Worm (Caenorhabditis elegans): Measurements from ENCODE around the gene T23F11.11.

T23F11.11 gene

ce11 chrIII:4668073-4668472 lies 3.3 kb downstream of the T23F11.11 start:
- peak; percentile 35 for TF ChIP-seq elt-2 (tag; optimal IDR thresholded peaks at IDR 0.05)
- TF ChIP-seq nhr-232 (tag; optimal IDR thresholded peaks at IDR 0.05) = no peak
- peak; percentile 7 for TF ChIP-seq T23F11.4 (GFP tag; optimal IDR thresholded peaks at IDR 0.05)
- TF ChIP-seq ahr-1 (tag; optimal IDR thresholded peaks at IDR 0.05) = no peak

ce11 chrIII:4666753-4667400 lies 4.5 kb downstream of the T23F11.11 start:
- TF ChIP-seq lin-11 (tag; optimal IDR thresholded peaks at IDR 0.05) = no peak
- peak; percentile 71 for TF ChIP-seq ceh-19 (GFP tag; optimal IDR thresholded peaks at IDR 0.05)
- no peak for TF ChIP-seq K02D7.2 (tag; optimal IDR thresholded peaks at IDR 0.05)
- no peak for TF ChIP-seq ceh-9 (tag; optimal IDR thresholded peaks at IDR 0.05)
- peak; percentile 63 for TF ChIP-seq ref-2 (tag; optimal IDR thresholded peaks at IDR 0.05)
- TF ChIP-seq lim-6 (tag; optimal IDR thresholded peaks at IDR 0.05) = no peak
- peak; percentile 49 for TF ChIP-seq ceh-6 (GFP tag; optimal IDR thresholded peaks at IDR 0.05)
- no peak for TF ChIP-seq unc-86 (tag; optimal IDR thresholded peaks at IDR 0.05)
- TF ChIP-seq elt-4 (tag; optimal IDR thresholded peaks at IDR 0.05) = no peak
- TF ChIP-seq gmeb-2 (tag; optimal IDR thresholded peaks at IDR 0.05) = no peak
- no peak for TF ChIP-seq sox-4 (tag; optimal IDR thresholded peaks at IDR 0.05)
- TF ChIP-seq odd-2 (tag; optimal IDR thresholded peaks at IDR 0.05) = no peak
- no peak for TF ChIP-seq tbx-7 (tag; optimal IDR thresholded peaks at IDR 0.05)
- no peak for TF ChIP-seq hlh-15 (tag; optimal IDR thresholded peaks at IDR 0.05)
- no peak for TF ChIP-seq ztf-16 (tag; optimal IDR thresholded peaks at IDR 0.05)
- TF ChIP-seq unc-55 (GFP tag; optimal IDR thresholded peaks at IDR 0.05) = peak; percentile 48
- TF ChIP-seq pha-2 (tag; optimal IDR thresholded peaks at IDR 0.05) = no peak
- no peak for TF ChIP-seq pag-3 (tag; optimal IDR thresholded peaks at IDR 0.05; ENCODE audit: borderline replicate concordance)
- TF ChIP-seq fax-1 (tag; optimal IDR thresholded peaks at IDR 0.05) = no peak
- TF ChIP-seq sdc-2 (tag; optimal IDR thresholded peaks at IDR 0.05) = peak; percentile 48
- TF ChIP-seq dmd-4 (tag; optimal IDR thresholded peaks at IDR 0.05; ENCODE audit: borderline replicate concordance) = peak; percentile 43
- peak; percentile 20 for TF ChIP-seq unc-42 (tag; optimal IDR thresholded peaks at IDR 0.05)
- TF ChIP-seq T23F11.4 (GFP tag; optimal IDR thresholded peaks at IDR 0.05) = peak; percentile 99
- TF ChIP-seq syd-9 (tag; optimal IDR thresholded peaks at IDR 0.05) = peak; percentile 34
- TF ChIP-seq elt-2 (tag; optimal IDR thresholded peaks at IDR 0.05) = peak; percentile 33
- no peak for TF ChIP-seq ceh-24 (tag; optimal IDR thresholded peaks at IDR 0.05)
- TF ChIP-seq mec-3 (tag; optimal IDR thresholded peaks at IDR 0.05; ENCODE audit: borderline replicate concordance) = no peak
- peak; percentile 81 for TF ChIP-seq hlh-6 (tag; optimal IDR thresholded peaks at IDR 0.05)
- TF ChIP-seq eyg-1 (tag; optimal IDR thresholded peaks at IDR 0.05) = peak; percentile 8
- TF ChIP-seq ahr-1 (tag; optimal IDR thresholded peaks at IDR 0.05) = no peak
- no peak for TF ChIP-seq ceh-45 (GFP tag; IDR thresholded peaks at IDR 0.05)
- TF ChIP-seq nhr-232 (tag; optimal IDR thresholded peaks at IDR 0.05) = no peak
- peak; percentile 70 for TF ChIP-seq ceh-31 (tag; optimal IDR thresholded peaks at IDR 0.05)
- no peak for TF ChIP-seq unc-3 (GFP tag; conservative IDR thresholded peaks at IDR 0.05)
- TF ChIP-seq unc-3 (tag; optimal IDR thresholded peaks at IDR 0.05) = no peak
- TF ChIP-seq pqm-1 (tag; optimal IDR thresholded peaks at IDR 0.05) = no peak
- TF ChIP-seq ets-4 (tag; optimal IDR thresholded peaks at IDR 0.05) = peak; percentile 27
- TF ChIP-seq K09A11.1 (tag; optimal IDR thresholded peaks at IDR 0.05; ENCODE audit: insufficient read depth) = no peak
- TF ChIP-seq ceh-18 (tag; optimal IDR thresholded peaks at IDR 0.05) = no peak
- no peak for TF ChIP-seq Y22D7AL.16 (tag; optimal IDR thresholded peaks at IDR 0.05)
- no peak for TF ChIP-seq nhr-11 (tag; optimal IDR thresholded peaks at IDR 0.05)
- no peak for TF ChIP-seq hlh-13 (GFP tag; optimal IDR thresholded peaks at IDR 0.05)
- peak; percentile 64 for TF ChIP-seq tbx-2 (tag; optimal IDR thresholded peaks at IDR 0.05)
- no peak for TF ChIP-seq C38D4.7 (GFP tag; optimal IDR thresholded peaks at IDR 0.05)
- TF ChIP-seq zip-5 (tag; optimal IDR thresholded peaks at IDR 0.05) = no peak
- peak; percentile 92 for TF ChIP-seq ceh-34 (tag; optimal IDR thresholded peaks at IDR 0.05)
- TF ChIP-seq ceh-48 (tag; optimal IDR thresholded peaks at IDR 0.05) = no peak
- no peak for TF ChIP-seq npax-4 (tag; optimal IDR thresholded peaks at IDR 0.05)
- no peak for TF ChIP-seq F13H6.1 (tag; optimal IDR thresholded peaks at IDR 0.05)
- TF ChIP-seq pros-1 (tag; optimal IDR thresholded peaks at IDR 0.05) = peak; percentile 68

Data from whole organism, late embryonic.